Worm (Caenorhabditis elegans) whole organism, mixed stage, embryonic: ENCODE results near the gene F07G6.5.
"Not testable (repeated sequence)": the region's sequence is repeated elsewhere in the genome, so short reads cannot be mapped to it uniquely, and the experiment has no call there.

Source experiments
- bed-3 ChIP-seq: fragments of 200-800 bp; sonication (Bioruptor generic); optimal IDR thresholded peaks from 3 replicates; lab custom pipeline; 2018; ENCODE audit warnings: mild to moderate bottlenecking, missing genetic modification characterization, moderate library complexity, missing compliant biosample characterization
- mep-1 ChIP-seq: fragments of 150-350 bp; optimal IDR thresholded peaks from 2 replicates; lab custom pipeline; 2017; ENCODE audit warnings: missing biosample characterization, missing genetic modification reagents, missing genetic modification characterization, inconsistent platforms
- nhr-28 ChIP-seq: fragments of 150-350 bp; optimal IDR thresholded peaks from 2 replicates; lab custom pipeline; 2014; ENCODE audit warnings: missing biosample characterization, missing genetic modification characterization
- nhr-76 ChIP-seq: sonication (generic microtip); optimal IDR thresholded peaks from 2 replicates; lab custom pipeline; 2017; ENCODE audit warnings: missing biosample characterization, missing genetic modification characterization
- ztf-11 ChIP-seq: fragments of 150-350 bp; optimal IDR thresholded peaks from 2 replicates; lab custom pipeline; 2014; ENCODE audit warnings: missing biosample characterization, missing genetic modification characterization

- TF ChIP-seq ztf-11 (tag; lab: Kevin White, UChicago); bed-3 (GFP tag; lab: Kevin White, UChicago); nhr-28 (tag; lab: Kevin White, UChicago); mep-1 (tag; lab: Kevin White, UChicago); nhr-76 (tag; lab: Kevin White, UChicago): not testable (repeated sequence)
Measured at ce11 chrX:1746117-1746516, 39.7 kb upstream of the F07G6.5 start, which contains the start of gene Y75D11A.3.
